Worm (Caenorhabditis elegans) whole organism, young adult: ENCODE results near the gene mks-2.

ENCODE experiments used
- B0019.2 ChIP-seq: fragments of 200-800 bp; sonication (Bioruptor generic); conservative IDR thresholded peaks from 2 replicates; pipeline ENCODE4 v1.3.6; 2022; ENCODE audit warnings: missing genetic modification reagents, missing genetic modification characterization, missing compliant biosample characterization
- B0035.1 ChIP-seq: sonication (generic microtip); optimal IDR thresholded peaks from 2 replicates; lab custom pipeline; 2016; ENCODE audit warnings: missing genetic modification characterization, mild to moderate bottlenecking, missing compliant biosample characterization, missing genotype, missing genetic modification reagents
- F49E8.2 ChIP-seq: sonication (generic microtip); optimal IDR thresholded peaks from 3 replicates; lab custom pipeline; 2017; ENCODE audit warnings: missing genetic modification characterization, mild to moderate bottlenecking, missing compliant biosample characterization, antibody characterized with exemption, moderate library complexity; ENCODE audit not compliant: insufficient read depth
- F57A8.1 ChIP-seq: fragments of 200-800 bp; sonication (Bioruptor generic); optimal IDR thresholded peaks from 2 replicates; lab custom pipeline; 2018; ENCODE audit warnings: mild to moderate bottlenecking, missing genetic modification characterization, moderate library complexity, missing compliant biosample characterization
- K11D2.4 ChIP-seq: fragments of 200-800 bp; sonication (Bioruptor generic); IDR thresholded peaks from 2 replicates; pipeline ENCODE4 v1.3.6; 2022; ENCODE audit warnings: missing genetic modification reagents, missing genetic modification characterization, missing compliant biosample characterization
- Y53G8AR.9 ChIP-seq: fragments of 200-800 bp; sonication (Bioruptor generic); conservative IDR thresholded peaks from 2 replicates; pipeline ENCODE4 v1.3.6; 2022; ENCODE audit warnings: missing genetic modification reagents, missing genetic modification characterization, missing compliant biosample characterization
- Y67H2A.10 ChIP-seq: fragments of 200-800 bp; sonication (Bioruptor generic); conservative IDR thresholded peaks from 2 replicates; pipeline ENCODE4 v1.3.6; 2022; ENCODE audit warnings: missing genetic modification reagents, missing genetic modification characterization, missing compliant biosample characterization
- Y95B8A.8 ChIP-seq: fragments of 200-800 bp; sonication (Bioruptor generic); IDR thresholded peaks from 2 replicates; pipeline ENCODE4 v1.3.6; 2022; ENCODE audit warnings: missing genetic modification reagents, missing genetic modification characterization, missing compliant biosample characterization
- akir-1 ChIP-seq: fragments of 200-800 bp; sonication (Bioruptor generic); optimal IDR thresholded peaks from 2 replicates; lab custom pipeline; 2018; ENCODE audit warnings: mild to moderate bottlenecking, missing genetic modification characterization, moderate library complexity, missing compliant biosample characterization
- ama-1 ChIP-seq, 3 experiments: fragments of 150-350 bp in 1 of 3; sonication (generic microtip) in 2 of 3; optimal IDR thresholded peaks; 2 replicates each; lab custom pipeline; 2014 to 2018; ENCODE audit warnings: missing biosample characterization in 2 of 3, missing genetic modification characterization in 2 of 3, missing genetic modification reagents in 2 of 3
- aptf-2 ChIP-seq: fragments of 200-800 bp; sonication (Bioruptor generic); conservative IDR thresholded peaks from 2 replicates; pipeline ENCODE4 v1.3.6; 2022; ENCODE audit warnings: missing genetic modification reagents, missing genetic modification characterization, missing compliant biosample characterization
- atf-7 ChIP-seq: sonication (generic microtip); optimal IDR thresholded peaks from 2 replicates; lab custom pipeline; 2017; ENCODE audit warnings: mild to moderate bottlenecking, missing genetic modification characterization, missing compliant biosample characterization
- athp-1 ChIP-seq: sonication (generic microtip); optimal IDR thresholded peaks from 2 replicates; lab custom pipeline; 2017; ENCODE audit warnings: mild to moderate bottlenecking, missing genetic modification characterization, missing compliant biosample characterization
- bed-1 ChIP-seq: fragments of 200-800 bp; sonication (Bioruptor generic); IDR thresholded peaks from 2 replicates; pipeline ENCODE4 v1.3.6; 2022; ENCODE audit warnings: missing genetic modification reagents, missing genetic modification characterization, missing compliant biosample characterization
- cebp-2 ChIP-seq: fragments of 200-800 bp; sonication (Bioruptor generic); IDR thresholded peaks from 2 replicates; pipeline ENCODE4 v1.3.6; 2022; ENCODE audit warnings: missing genetic modification characterization, missing compliant biosample characterization
- ceh-100 ChIP-seq: fragments of 200-800 bp; sonication (Bioruptor generic); IDR thresholded peaks from 2 replicates; pipeline ENCODE4 v1.3.6; 2022; ENCODE audit warnings: missing genetic modification reagents, missing genetic modification characterization, missing compliant biosample characterization
- chd-7 ChIP-seq: sonication (generic microtip); optimal IDR thresholded peaks from 2 replicates; lab custom pipeline; 2016; ENCODE audit warnings: mild to moderate bottlenecking, missing genetic modification characterization, moderate library complexity, missing compliant biosample characterization
- die-1 ChIP-seq: sonication (generic microtip); optimal IDR thresholded peaks from 2 replicates; lab custom pipeline; 2016; ENCODE audit warnings: missing genotype, mild to moderate bottlenecking, missing genetic modification characterization, missing compliant biosample characterization
- egl-18 ChIP-seq: fragments of 200-800 bp; sonication (Bioruptor generic); IDR thresholded peaks from 2 replicates; pipeline ENCODE4 v1.3.6; 2022; ENCODE audit warnings: missing genetic modification reagents, missing genetic modification characterization, missing compliant biosample characterization
- egl-44 ChIP-seq: fragments of 200-800 bp; sonication (Bioruptor generic); IDR thresholded peaks from 2 replicates; pipeline ENCODE4 v1.3.6; 2022; ENCODE audit warnings: missing genetic modification reagents, missing genetic modification characterization, missing compliant biosample characterization
- fkh-3 ChIP-seq: sonication (generic microtip); optimal IDR thresholded peaks from 2 replicates; lab custom pipeline; 2016; ENCODE audit warnings: mild to moderate bottlenecking, missing genetic modification characterization, missing compliant biosample characterization
- gei-17 ChIP-seq: fragments of 200-800 bp; sonication (Bioruptor generic); optimal IDR thresholded peaks from 2 replicates; lab custom pipeline; 2018; ENCODE audit warnings: mild to moderate bottlenecking, missing genetic modification characterization, missing compliant biosample characterization
- him-1 ChIP-seq: sonication (generic microtip); optimal IDR thresholded peaks from 2 replicates; lab custom pipeline; 2016; ENCODE audit warnings: missing genotype, missing genetic modification reagents, missing genetic modification characterization, missing compliant biosample characterization
- hlh-12 ChIP-seq: sonication (generic microtip); optimal IDR thresholded peaks from 2 replicates; lab custom pipeline; 2016; ENCODE audit warnings: missing genetic modification characterization, missing compliant biosample characterization
- hlh-26 ChIP-seq: fragments of 200-800 bp; sonication (Bioruptor generic); conservative IDR thresholded peaks from 2 replicates; pipeline ENCODE4 v1.3.6; 2022; ENCODE audit warnings: missing genetic modification reagents, missing genetic modification characterization, missing compliant biosample characterization
- lin-26 ChIP-seq: fragments of 200-800 bp; sonication (Bioruptor generic); IDR thresholded peaks from 2 replicates; pipeline ENCODE4 v1.3.6; 2022; ENCODE audit warnings: missing genetic modification reagents, missing genetic modification characterization, missing compliant biosample characterization
- lir-1 ChIP-seq: fragments of 200-800 bp; sonication (Bioruptor generic); conservative IDR thresholded peaks from 2 replicates; pipeline ENCODE4 v1.3.6; 2022; ENCODE audit warnings: missing genetic modification reagents, missing genetic modification characterization, missing compliant biosample characterization
- lsl-1 ChIP-seq: fragments of 200-800 bp; sonication (Bioruptor generic); optimal IDR thresholded peaks from 2 replicates; lab custom pipeline; 2018; ENCODE audit warnings: mild to moderate bottlenecking, missing genetic modification characterization, moderate library complexity, missing compliant biosample characterization
- lsy-27 ChIP-seq: sonication (generic microtip); optimal IDR thresholded peaks from 2 replicates; lab custom pipeline; 2017; ENCODE audit warnings: missing genetic modification characterization, mild to moderate bottlenecking, missing compliant biosample characterization, antibody characterized with exemption, missing genotype, borderline replicate concordance; ENCODE audit not compliant: insufficient read depth
- madf-10 ChIP-seq: sonication (generic microtip); optimal IDR thresholded peaks from 2 replicates; lab custom pipeline; 2016; ENCODE audit warnings: mild to moderate bottlenecking, missing genetic modification characterization, missing compliant biosample characterization
- madf-3 ChIP-seq: fragments of 200-800 bp; sonication (Bioruptor generic); IDR thresholded peaks from 2 replicates; pipeline ENCODE4 v1.3.6; 2022; ENCODE audit warnings: missing genetic modification reagents, missing genetic modification characterization, missing compliant biosample characterization
- madf-6 ChIP-seq: fragments of 200-800 bp; sonication (Bioruptor generic); IDR thresholded peaks from 2 replicates; pipeline ENCODE4 v1.3.6; 2022; ENCODE audit warnings: missing genetic modification reagents, missing genetic modification characterization, missing compliant biosample characterization
- mcd-1 ChIP-seq: fragments of 200-800 bp; sonication (Bioruptor generic); IDR thresholded peaks from 2 replicates; pipeline ENCODE4 v1.3.6; 2022; ENCODE audit warnings: missing genetic modification reagents, missing genetic modification characterization, missing compliant biosample characterization
- mxl-1 ChIP-seq: sonication (generic microtip); optimal IDR thresholded peaks from 2 replicates; lab custom pipeline; 2016; ENCODE audit warnings: missing genetic modification characterization, missing compliant biosample characterization
- nhr-80 ChIP-seq: sonication (generic microtip); optimal IDR thresholded peaks from 2 replicates; lab custom pipeline; 2016; ENCODE audit warnings: missing genetic modification characterization, missing compliant biosample characterization
- pbrm-1 ChIP-seq: fragments of 200-800 bp; sonication (Bioruptor generic); IDR thresholded peaks from 2 replicates; pipeline ENCODE4 v1.3.6; 2022; ENCODE audit warnings: missing genetic modification reagents, missing genetic modification characterization, missing compliant biosample characterization
- rcor-1 ChIP-seq: fragments of 200-800 bp; sonication (Bioruptor generic); IDR thresholded peaks from 2 replicates; pipeline ENCODE4 v1.3.6; 2022; ENCODE audit warnings: missing genetic modification reagents, missing genetic modification characterization, missing compliant biosample characterization
- repo-1 ChIP-seq: sonication (generic microtip); optimal IDR thresholded peaks from 2 replicates; lab custom pipeline; 2017; ENCODE audit warnings: mild to moderate bottlenecking, missing genetic modification characterization, missing compliant biosample characterization
- snpc-1.1 ChIP-seq: sonication (generic microtip); optimal IDR thresholded peaks from 2 replicates; lab custom pipeline; 2017; ENCODE audit warnings: missing genetic modification characterization, mild to moderate bottlenecking, missing compliant biosample characterization, antibody characterized with exemption, moderate library complexity, missing genotype, missing genetic modification reagents; ENCODE audit not compliant: insufficient read depth
- snpc-1.3 ChIP-seq: sonication (generic microtip); optimal IDR thresholded peaks from 2 replicates; lab custom pipeline; 2017; ENCODE audit warnings: missing genetic modification characterization, mild to moderate bottlenecking, missing compliant biosample characterization, antibody characterized with exemption, moderate library complexity, missing genotype, missing genetic modification reagents; ENCODE audit not compliant: insufficient read depth
- snpc-4 ChIP-seq, 5 experiments: fragments of 150-350 bp in 1 of 5; sonication (generic microtip) in 4 of 5; optimal IDR thresholded peaks; 2 replicates each; lab custom pipeline; 2014 to 2018; ENCODE audit warnings: missing genetic modification characterization in 5 of 5, missing biosample characterization in 3 of 5, antibody characterized with exemption in 2 of 5, mild to moderate bottlenecking in 2 of 5, missing compliant biosample characterization in 2 of 5, missing genotype in 2 of 5, moderate library complexity in 2 of 5, missing genetic modification reagents in 1 of 5
- sptf-2 ChIP-seq: fragments of 200-800 bp; sonication (Bioruptor generic); optimal IDR thresholded peaks from 2 replicates; lab custom pipeline; 2018; ENCODE audit warnings: mild to moderate bottlenecking, missing genetic modification characterization, missing compliant biosample characterization
- tlf-1 ChIP-seq: fragments of 200-800 bp; sonication (Bioruptor generic); optimal IDR thresholded peaks from 2 replicates; lab custom pipeline; 2018; ENCODE audit warnings: mild to moderate bottlenecking, missing genetic modification characterization, missing compliant biosample characterization
- ztf-28 ChIP-seq: fragments of 200-800 bp; sonication (Bioruptor generic); IDR thresholded peaks from 2 replicates; pipeline ENCODE4 v1.3.6; 2022; ENCODE audit warnings: missing genetic modification reagents, missing genetic modification characterization, missing compliant biosample characterization

Gene mks-2

ce11 chrII:6252707-6253106, 33.5 kb upstream of the mks-2 start (continued):
- TF ChIP-seq repo-1 (peak; percentile 37), Y95B8A.8 (GFP tag; lab: Robert Waterston, UW) (0 out of 2 replicates have a peak, but pooled peaks have one; percentile 51), tlf-1 (GFP tag; lab: Kevin White, UChicago) (peak; percentile 4), madf-10 (tag; lab: Kevin White, UChicago) (no peak), K11D2.4 (no peak), ama-1 (optimal IDR thresholded peaks at IDR 0.05; lab: Kevin White, UChicago) (no peak), ama-1 (GFP tag; optimal IDR thresholded peaks at IDR 0.05; lab: Kevin White, UChicago) (peak in 1 of 2 experiments; percentile 74), pbrm-1 (GFP tag; lab: Robert Waterston, UW) (0 out of 2 replicates have a peak, but pooled peaks have one; percentile 29), chd-7 (tag; lab: Kevin White, UChicago) (peak; percentile 59), madf-3 (GFP tag; lab: Robert Waterston, UW) (0 out of 2 replicates have a peak, but pooled peaks have one; percentile 59), snpc-1.3 (tag; lab: Kevin White, UChicago) (peak; percentile 44), Y53G8AR.9 (GFP tag; lab: Robert Waterston, UW) (peak; percentile 82), snpc-4 (GFP tag; optimal IDR thresholded peaks at IDR 0.05; lab: Kevin White, UChicago) (no peak), snpc-4 (tag; optimal IDR thresholded peaks at IDR 0.05; lab: Kevin White, UChicago) (peak in 1 of 4 experiments; percentile 36)

ce11 chrII:6250782-6251461, 31.7 kb upstream of the mks-2 start, which contains the start of gene phb-2:
Gene phb-2 (plus strand): TSS chrII:6251411.
- TF ChIP-seq B0019.2 (GFP tag; lab: Robert Waterston, UW): no peak
- peak; percentile 75 for TF ChIP-seq mcd-1 (GFP tag; lab: Robert Waterston, UW)
- TF ChIP-seq Y67H2A.10 (GFP tag; lab: Robert Waterston, UW): no peak
- no peak for TF ChIP-seq bed-1
- peak; percentile 50 for TF ChIP-seq lsl-1 (GFP tag; lab: Kevin White, UChicago)
- no peak for TF ChIP-seq egl-18 (GFP tag; lab: Robert Waterston, UW)
- TF ChIP-seq F57A8.1 (GFP tag; lab: Kevin White, UChicago): no peak
- TF ChIP-seq cebp-2 (GFP tag; lab: Robert Waterston, UW): no peak
- TF ChIP-seq gei-17 (GFP tag; lab: Kevin White, UChicago): no peak
- TF ChIP-seq Y53G8AR.9 (GFP tag; lab: Robert Waterston, UW): 0 out of 2 replicates have a peak, but pooled peaks have one; percentile 29
- TF ChIP-seq ztf-28: no peak
- TF ChIP-seq athp-1: no peak
- TF ChIP-seq egl-44: no peak
- no peak for TF ChIP-seq snpc-1.1 (tag; lab: Kevin White, UChicago)
- TF ChIP-seq akir-1 (GFP tag; lab: Kevin White, UChicago): no peak
- TF ChIP-seq madf-6: peak; percentile 55
- TF ChIP-seq aptf-2 (GFP tag; lab: Robert Waterston, UW): no peak
- TF ChIP-seq sptf-2 (GFP tag; lab: Kevin White, UChicago): no peak
- no peak for TF ChIP-seq lsy-27 (tag; lab: Kevin White, UChicago)
- TF ChIP-seq lin-26 (GFP tag; lab: Robert Waterston, UW): peak; percentile 26; the same call in 1 of the 2 replicates
- TF ChIP-seq die-1: peak; percentile 0
- peak; percentile 31; the same call in 1 of the 2 replicates for TF ChIP-seq rcor-1 (GFP tag; lab: Robert Waterston, UW)
- TF ChIP-seq nhr-80 (tag; lab: Kevin White, UChicago): peak; percentile 13
- TF ChIP-seq B0035.1 (tag; lab: Kevin White, UChicago): no peak
- TF ChIP-seq mxl-1 (tag; lab: Kevin White, UChicago): no peak
- TF ChIP-seq him-1 (tag; lab: Kevin White, UChicago): no peak
- no peak for TF ChIP-seq fkh-3 (tag; lab: Kevin White, UChicago)
- TF ChIP-seq hlh-12 (tag; lab: Kevin White, UChicago): no peak
- no peak for TF ChIP-seq hlh-26 (GFP tag; lab: Robert Waterston, UW)
- peak; percentile 41; the same call in 1 of the 2 replicates for TF ChIP-seq ceh-100 (GFP tag; lab: Robert Waterston, UW)
- no peak for TF ChIP-seq atf-7 (tag; lab: Kevin White, UChicago)
- TF ChIP-seq tlf-1 (GFP tag; lab: Kevin White, UChicago): no peak
- TF ChIP-seq lir-1 (GFP tag; lab: Robert Waterston, UW): no peak; the same call in 1 of the 2 replicates
- peak; percentile 17 for TF ChIP-seq F49E8.2
